Fruit fly (Drosophila melanogaster) whole organism: ENCODE results near the gene mael.

Source experiments
- CG8478 ChIP-seq: fragments of >200 bp; optimal IDR thresholded peaks from 2 replicates; lab custom pipeline; 2018; ENCODE audit warnings: inconsistent platforms
- Dll ChIP-seq: fragments of >200 bp; optimal IDR thresholded peaks from 2 replicates; lab custom pipeline; 2017
- EcR ChIP-seq, 2 experiments: fragments of >200 bp; optimal IDR thresholded peaks; 2 replicates each; lab custom pipeline; 2017; ENCODE audit warnings: missing biosample characterization in 2 of 2, missing genetic modification characterization in 2 of 2, missing genetic modification reagents in 2 of 2
- pan ChIP-seq: fragments of >200 bp; optimal IDR thresholded peaks from 2 replicates; lab custom pipeline; 2017
- psq ChIP-seq: fragments of >200 bp; optimal IDR thresholded peaks from 2 replicates; lab custom pipeline; 2017
- usp ChIP-seq: fragments of >200 bp; optimal IDR thresholded peaks from 2 replicates; lab custom pipeline; 2017; ENCODE audit warnings: missing biosample characterization, missing genetic modification characterization, mixed read lengths

- TF ChIP-seq psq (no peak), EcR (GFP tag; optimal IDR thresholded peaks at IDR 0.05; lab: Kevin White, UChicago) (no peak), Dll (lab: Kevin White, UChicago) (no peak), pan (no peak), CG8478 (lab: Kevin White, UChicago) (no peak), usp (GFP tag; lab: Kevin White, UChicago) (no peak)
Observed at dm6 chr3L:22737732-22738611, 17.0 kb downstream of the mael start, which contains the start of gene CG11241.
